Fruit fly (Drosophila melanogaster): ENCODE measurements around the gene ect.

Gene ect

DNA sequence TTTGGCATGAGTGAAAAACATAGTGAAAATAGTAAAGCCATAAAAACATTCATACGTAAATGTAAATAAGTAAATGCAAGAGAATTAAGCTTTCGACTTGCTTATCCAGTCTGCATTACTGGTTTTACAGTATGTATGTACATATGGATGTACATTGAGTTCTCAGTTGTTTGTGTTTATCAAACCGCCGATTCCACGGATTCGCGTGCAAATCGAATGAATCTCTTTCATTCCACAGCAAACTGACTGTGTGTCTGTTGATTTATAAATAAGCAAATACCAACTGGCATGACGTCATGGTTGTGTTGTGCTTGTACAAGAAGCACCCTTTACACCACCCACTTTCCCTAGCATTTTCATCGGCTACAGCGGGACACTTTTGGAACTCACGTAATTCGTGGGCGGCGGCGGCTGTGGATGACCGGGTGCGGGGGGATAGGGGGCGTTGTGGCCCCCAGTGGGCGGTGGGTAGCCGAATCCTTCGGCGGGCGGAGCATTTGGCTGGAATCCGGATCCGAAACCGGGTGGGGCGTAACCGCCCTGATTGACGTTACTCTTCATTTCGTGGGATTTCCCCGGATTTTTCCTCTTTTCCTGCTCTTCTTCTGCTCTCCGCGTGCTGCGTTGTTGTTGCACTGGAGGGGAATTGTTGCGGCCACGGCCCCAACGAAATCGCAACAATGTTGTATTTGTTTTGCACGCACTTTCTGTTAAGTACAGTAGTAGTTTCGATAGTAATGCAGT is 23.0 kb upstream of the ect start:
- peak; percentile 47 for TF ChIP-seq Med (GFP tag)
- peak in 1 of 2 experiments; percentile 19 for TF ChIP-seq Pdp1 (GFP tag; optimal IDR thresholded peaks at IDR 0.05)
- TF ChIP-seq Hr39 (optimal IDR thresholded peaks at IDR 0.05), result peak; percentile 39
- no peak for TF ChIP-seq Sox100B (GFP tag; optimal IDR thresholded peaks at IDR 0.05)
- no peak for TF ChIP-seq CG8290 (GFP tag; optimal IDR thresholded peaks at IDR 0.05)
- peak in 1 of 2 experiments; percentile 9 for TF ChIP-seq CG8290 (tag; optimal IDR thresholded peaks at IDR 0.05)
- TF ChIP-seq sr (GFP tag; IDR thresholded peaks at IDR 0.05), result 0 out of 3 replicates have a peak, but pooled peaks have one; percentile 35
- peak; percentile 24; the same call in 1 of the 2 replicates for TF ChIP-seq bbx (GFP tag; IDR thresholded peaks at IDR 0.05; ENCODE audit: partially characterized antibody)
- TF ChIP-seq D19A (tag; optimal IDR thresholded peaks at IDR 0.05), result peak; percentile 5
- TF ChIP-seq crol (GFP tag; IDR thresholded peaks at IDR 0.05), result peak; percentile 91
- 0 out of 2 replicates have a peak, but pooled peaks have one; percentile 4 for TF ChIP-seq ara (GFP tag; IDR thresholded peaks at IDR 0.05)
- no peak for TF ChIP-seq pros (GFP tag; optimal IDR thresholded peaks at IDR 0.05)
- TF ChIP-seq Asciz (GFP tag; optimal IDR thresholded peaks at IDR 0.05), result no peak
- TF ChIP-seq sd (tag; optimal IDR thresholded peaks at IDR 0.05), result peak; percentile 64
- peak; percentile 41; the same call in 1 of the 3 replicates for TF ChIP-seq CG34422 (GFP tag; IDR thresholded peaks at IDR 0.05)
- 0 out of 4 replicates have a peak, but pooled peaks have one; percentile 40 for TF ChIP-seq Dll (GFP tag; IDR thresholded peaks at IDR 0.05; ENCODE audit: partially characterized antibody)
- TF ChIP-seq CG32767 (GFP tag; IDR thresholded peaks at IDR 0.05), result no peak
- peak; percentile 2 for TF ChIP-seq CG12769 (tag; optimal IDR thresholded peaks at IDR 0.05)
- 0 out of 2 replicates have a peak, but pooled peaks have one; percentile 16 for TF ChIP-seq CG17328 (GFP tag; IDR thresholded peaks at IDR 0.05)
- 0 out of 2 replicates have a peak, but pooled peaks have one; percentile 17 for TF ChIP-seq CG9932 (GFP tag; IDR thresholded peaks at IDR 0.05)
- no peak for TF ChIP-seq CG15514 (GFP tag; optimal IDR thresholded peaks at IDR 0.05)
- peak; percentile 13 for TF ChIP-seq YL-1 (GFP tag; optimal IDR thresholded peaks at IDR 0.05)
- peak; percentile 35 for TF ChIP-seq MESR4 (GFP tag; optimal IDR thresholded peaks at IDR 0.05)

DNA sequence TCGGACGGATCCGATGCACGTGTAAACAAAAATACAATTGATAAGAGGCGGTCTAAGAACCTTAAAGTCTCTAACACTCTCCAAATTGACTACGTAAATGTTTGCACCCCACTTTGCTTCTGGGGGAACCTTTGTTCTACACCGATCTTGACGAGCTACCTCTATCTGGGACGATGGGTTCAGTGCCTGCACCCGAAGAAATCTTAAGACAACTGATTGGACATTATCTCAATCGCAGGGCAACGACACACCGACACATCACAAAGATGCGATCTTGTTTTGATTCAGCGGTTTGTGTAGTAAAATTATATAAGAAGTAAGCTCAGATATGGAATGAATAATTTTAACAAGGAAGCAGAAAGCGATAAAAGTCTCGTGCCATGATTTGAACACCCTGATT is 21.8 kb upstream of the ect start:
- TF ChIP-seq ab (GFP tag; optimal IDR thresholded peaks at IDR 0.05), result no peak
- TF ChIP-seq ATbp (GFP tag; optimal IDR thresholded peaks at IDR 0.05), result peak; percentile 6
- peak; percentile 8 for TF ChIP-seq Asciz (GFP tag; optimal IDR thresholded peaks at IDR 0.05)
- peak; percentile 17 for TF ChIP-seq grn (GFP tag; optimal IDR thresholded peaks at IDR 0.05)

DNA sequence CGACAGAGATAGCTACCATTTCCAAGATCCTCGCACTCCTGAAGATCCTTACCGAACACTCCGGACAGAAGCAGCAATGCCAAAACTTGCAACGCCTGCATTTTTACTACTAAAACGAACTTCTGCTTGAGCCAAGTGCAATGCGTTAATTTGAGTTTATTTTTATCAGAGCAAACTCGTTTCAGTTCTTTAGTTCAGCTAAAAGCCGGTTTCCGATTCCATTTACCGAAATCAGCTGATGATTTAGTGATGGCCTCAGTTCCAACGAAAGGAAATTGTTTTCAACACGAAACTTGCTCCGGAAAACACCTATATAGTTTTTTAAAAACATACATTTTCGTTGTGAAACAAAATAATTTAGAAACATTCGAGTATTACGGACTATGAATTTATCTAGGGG is 18.4 kb upstream of the ect start, which contains the start of gene CG32055:
TSS of gene CG32055 (minus strand) at position 101 of the 400 bp plus-strand sequence.
- TF ChIP-seq kay (GFP tag; optimal IDR thresholded peaks at IDR 0.05) (no peak), CG16779 (GFP tag; IDR thresholded peaks at IDR 0.05) (no peak), CG12236 (GFP tag; optimal IDR thresholded peaks at IDR 0.05) (no peak), Dip3 (GFP tag; optimal IDR thresholded peaks at IDR 0.05) (no peak), CG1792 (GFP tag; optimal IDR thresholded peaks at IDR 0.05) (no peak), eve (GFP tag; optimal IDR thresholded peaks at IDR 0.05) (no peak), al (GFP tag; IDR thresholded peaks at IDR 0.05) (no peak), CG10959 (GFP tag; IDR thresholded peaks at IDR 0.05) (no peak), bsh (GFP tag; optimal IDR thresholded peaks at IDR 0.05) (no peak), crol (GFP tag; IDR thresholded peaks at IDR 0.05) (no peak), CG7745 (tag; optimal IDR thresholded peaks at IDR 0.05) (no peak)
